Fruit fly (Drosophila melanogaster): ENCODE measurements around the gene CG31626.

Gene CG31626

DNA sequence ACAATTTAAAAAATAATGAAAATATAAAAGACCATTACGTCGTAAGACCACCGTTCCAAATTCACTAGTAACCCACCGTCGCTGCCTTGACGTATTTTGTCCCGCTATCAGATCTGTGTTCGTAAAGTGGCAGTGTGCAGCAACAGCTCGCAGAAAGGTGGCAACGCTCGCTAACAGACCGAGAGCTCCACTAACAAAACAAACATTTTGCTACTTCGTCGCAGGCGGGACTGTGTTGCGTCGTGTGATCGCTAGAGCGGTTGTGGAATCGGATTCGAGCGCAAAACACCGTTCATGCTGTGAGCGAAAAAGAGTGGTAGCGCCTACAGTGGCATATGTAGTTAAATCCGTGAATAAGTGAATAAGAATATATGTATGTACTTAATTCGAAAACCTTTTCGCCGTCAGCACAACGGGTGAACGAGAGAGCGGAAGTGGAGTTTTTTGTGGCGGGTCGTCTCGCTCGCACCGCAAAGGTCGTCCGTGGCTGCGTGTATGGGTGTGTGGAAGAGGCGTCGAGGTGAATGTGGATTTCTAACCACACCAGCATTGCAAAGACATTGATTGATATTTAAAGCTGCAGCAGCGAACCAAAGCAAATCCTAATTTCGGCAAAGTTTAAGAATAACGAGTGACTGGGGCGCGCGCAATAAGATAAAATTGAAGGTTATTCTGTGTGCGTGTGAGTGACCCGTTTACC is 665 bp upstream of the CG31626 start, which contains the start of gene Hr39:
Gene Hr39 (plus strand): TSS at position 203 of the 700 bp plus-strand sequence.
- no peak for TF ChIP-seq Hr39 (optimal IDR thresholded peaks at IDR 0.05)
- peak; percentile 15 for TF ChIP-seq btn (GFP tag; optimal IDR thresholded peaks at IDR 0.05)
- peak; percentile 75 for TF ChIP-seq Sry-δ (GFP tag; optimal IDR thresholded peaks at IDR 0.05)
- TF ChIP-seq CG12155 (GFP tag; optimal IDR thresholded peaks at IDR 0.05): peak; percentile 65
- peak; percentile 26 for TF ChIP-seq CG13894 (tag; optimal IDR thresholded peaks at IDR 0.05)
- TF ChIP-seq CG7745 (tag; optimal IDR thresholded peaks at IDR 0.05): no peak
- no peak for TF ChIP-seq knrl (GFP tag; IDR thresholded peaks at IDR 0.05; ENCODE audit: partially characterized antibody)
- no peak for TF ChIP-seq zen2 (GFP tag; IDR thresholded peaks at IDR 0.05; ENCODE audit: partially characterized antibody)
- TF ChIP-seq slou (GFP tag; optimal IDR thresholded peaks at IDR 0.05): no peak
- TF ChIP-seq CG32532 (GFP tag; IDR thresholded peaks at IDR 0.05): no peak
- TF ChIP-seq Atf-2 (GFP tag; optimal IDR thresholded peaks at IDR 0.05): no peak
- TF ChIP-seq H15 (GFP tag; IDR thresholded peaks at IDR 0.05): no peak
- no peak for TF ChIP-seq CG32767 (GFP tag; IDR thresholded peaks at IDR 0.05)
- no peak for TF ChIP-seq CG12219 (GFP tag; optimal IDR thresholded peaks at IDR 0.05)
- TF ChIP-seq CG34422 (GFP tag; IDR thresholded peaks at IDR 0.05): no peak
- no peak for TF ChIP-seq da (GFP tag; optimal IDR thresholded peaks at IDR 0.05)
- no peak for TF ChIP-seq slp2 (GFP tag; optimal IDR thresholded peaks at IDR 0.05)
- TF ChIP-seq CG2712 (tag; optimal IDR thresholded peaks at IDR 0.05): peak; percentile 26
- no peak for TF ChIP-seq Hand (GFP tag; optimal IDR thresholded peaks at IDR 0.05)
- no peak for TF ChIP-seq pros (GFP tag; optimal IDR thresholded peaks at IDR 0.05)
- no peak for TF ChIP-seq ATbp (GFP tag; optimal IDR thresholded peaks at IDR 0.05)
- no peak; the same call in 1 of the 2 replicates for TF ChIP-seq onecut (GFP tag; IDR thresholded peaks at IDR 0.05)
- no peak for TF ChIP-seq fd3F (GFP tag; optimal IDR thresholded peaks at IDR 0.05)
- TF ChIP-seq trh (GFP tag; optimal IDR thresholded peaks at IDR 0.05): no peak
- no peak for TF ChIP-seq D19B (GFP tag; optimal IDR thresholded peaks at IDR 0.05)
- TF ChIP-seq dati (GFP tag; IDR thresholded peaks at IDR 0.05): no peak
- peak; percentile 66 for TF ChIP-seq stwl (tag; optimal IDR thresholded peaks at IDR 0.05)
- TF ChIP-seq scrt (GFP tag; optimal IDR thresholded peaks at IDR 0.05): peak; percentile 54
- TF ChIP-seq ap (GFP tag; IDR thresholded peaks at IDR 0.05): no peak
- TF ChIP-seq CG7271 (tag; optimal IDR thresholded peaks at IDR 0.05): no peak
- no peak for TF ChIP-seq az2 (GFP tag; optimal IDR thresholded peaks at IDR 0.05)
- peak; percentile 11 for TF ChIP-seq CG18011 (GFP tag; optimal IDR thresholded peaks at IDR 0.05)
- no peak for TF ChIP-seq en (GFP tag; optimal IDR thresholded peaks at IDR 0.05)
- peak; percentile 26 for TF ChIP-seq CG1233 (GFP tag; optimal IDR thresholded peaks at IDR 0.05)
- no peak for TF ChIP-seq Ssrp (tag; optimal IDR thresholded peaks at IDR 0.05)
- no peak for TF ChIP-seq CG11247 (GFP tag; IDR thresholded peaks at IDR 0.05)
- TF ChIP-seq Side (GFP tag; optimal IDR thresholded peaks at IDR 0.05): no peak
- no peak for TF ChIP-seq CG14965 (GFP tag; optimal IDR thresholded peaks at IDR 0.05; ENCODE audit: borderline replicate concordance)
- TF ChIP-seq CG4424 (GFP tag; optimal IDR thresholded peaks at IDR 0.05): no peak
- TF ChIP-seq CG14860 (GFP tag; IDR thresholded peaks at IDR 0.05; ENCODE audit: partially characterized antibody): no peak
- TF ChIP-seq pnt (GFP tag; optimal IDR thresholded peaks at IDR 0.05): no peak
- no peak for TF ChIP-seq CG30403 (GFP tag; optimal IDR thresholded peaks at IDR 0.05)
- TF ChIP-seq vvl (GFP tag; IDR thresholded peaks at IDR 0.05): no peak
- TF ChIP-seq Poxn (GFP tag; IDR thresholded peaks at IDR 0.05): no peak
- peak; percentile 5 for TF ChIP-seq lbe (GFP tag; optimal IDR thresholded peaks at IDR 0.05)
- peak; percentile 35 for TF ChIP-seq CG18599 (GFP tag; optimal IDR thresholded peaks at IDR 0.05)
- TF ChIP-seq ttk (GFP tag; IDR thresholded peaks at IDR 0.05): no peak
- no peak for TF ChIP-seq CG4617 (GFP tag; optimal IDR thresholded peaks at IDR 0.05; ENCODE audit: borderline replicate concordance)
- TF ChIP-seq gsb-n (tag; optimal IDR thresholded peaks at IDR 0.05): no peak
- TF ChIP-seq CG10274 (GFP tag; optimal IDR thresholded peaks at IDR 0.05): no peak
- TF ChIP-seq CG9932 (GFP tag; IDR thresholded peaks at IDR 0.05): no peak

Measured in whole organism, embryonic.